Worm (Caenorhabditis elegans): Measurements from ENCODE around the gene dach-1.

Gene dach-1

DNA sequence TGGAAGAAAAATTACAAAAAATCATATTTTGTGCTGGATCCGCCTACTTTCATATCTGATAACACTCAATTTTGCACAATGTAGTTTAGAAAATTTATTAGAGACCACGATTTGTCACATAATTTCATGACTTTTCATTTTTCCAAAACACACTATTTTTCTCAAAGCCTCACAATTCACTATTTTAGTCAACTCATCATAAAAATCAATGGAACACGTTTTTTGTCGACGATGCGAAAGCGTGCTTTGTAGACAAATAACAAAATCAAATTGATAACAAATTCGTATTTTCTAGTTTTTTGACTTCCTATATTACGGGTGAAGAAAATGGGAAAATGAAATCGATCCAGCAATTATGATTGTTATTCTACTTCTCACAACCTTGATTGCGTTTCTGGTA, 8.0 kb upstream of the dach-1 start, which contains the start of gene cyp-35B2:
cyp-35B2 (plus strand) TSS at position 301 of the 400 bp plus-strand sequence.
- TF ChIP-seq sea-1 (GFP tag; conservative IDR thresholded peaks at IDR 0.05) (no peak), ceh-36 (tag; optimal IDR thresholded peaks at IDR 0.05) (no peak), ama-1 (optimal IDR thresholded peaks at IDR 0.05) (no peak)

- TF ChIP-seq tbx-11 (GFP tag; IDR thresholded peaks at IDR 0.05): no peak
- no peak for TF ChIP-seq scrt-1 (GFP tag; IDR thresholded peaks at IDR 0.05)
- TF ChIP-seq ets-7 (tag; optimal IDR thresholded peaks at IDR 0.05): no peak
- TF ChIP-seq tbx-37 (GFP tag; conservative IDR thresholded peaks at IDR 0.05): no peak
- no peak for TF ChIP-seq hmbx-1 (tag; optimal IDR thresholded peaks at IDR 0.05)
- TF ChIP-seq ama-1 (optimal IDR thresholded peaks at IDR 0.05): no peak
- no peak for TF ChIP-seq pes-1 (GFP tag; IDR thresholded peaks at IDR 0.05)
- TF ChIP-seq ceh-13 (GFP tag; optimal IDR thresholded peaks at IDR 0.05): no peak
- no peak for TF ChIP-seq hmg-4 (GFP tag; optimal IDR thresholded peaks at IDR 0.05)
- TF ChIP-seq aly-1 (tag; optimal IDR thresholded peaks at IDR 0.05): no peak
- TF ChIP-seq sea-1 (GFP tag; conservative IDR thresholded peaks at IDR 0.05): no peak
- TF ChIP-seq hnd-1 (tag; optimal IDR thresholded peaks at IDR 0.05): no peak
- TF ChIP-seq F13C5.2 (tag; optimal IDR thresholded peaks at IDR 0.05): no peak
- no peak for TF ChIP-seq B0310.2 (tag; optimal IDR thresholded peaks at IDR 0.05)
- TF ChIP-seq ceh-36 (tag; optimal IDR thresholded peaks at IDR 0.05): no peak
Observed at ce11 chrV:3943364-3943763, 6.5 kb upstream of the dach-1 start.

DNA sequence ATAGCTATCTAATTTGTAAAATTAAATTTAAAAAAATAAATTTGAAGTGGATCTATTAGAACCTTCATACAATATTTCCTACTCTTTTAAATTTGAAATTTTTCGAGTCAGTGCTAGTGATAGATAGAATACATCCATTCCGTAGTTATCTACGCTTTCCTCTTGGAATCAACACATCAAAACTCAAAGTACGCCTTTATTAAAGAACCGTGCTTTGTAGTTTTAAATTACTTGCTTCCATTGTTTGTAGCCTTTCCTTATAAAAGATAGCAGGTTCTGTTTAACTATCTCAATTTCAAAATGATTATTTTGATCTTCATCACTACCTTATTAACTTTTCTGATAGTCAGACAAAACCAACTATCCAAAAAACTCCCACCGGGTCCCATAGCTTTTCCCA, 4.8 kb upstream of the dach-1 start, which contains the start of gene cyp-35B3:
cyp-35B3 (plus strand) TSS at position 301 of the 400 bp plus-strand sequence.
- no peak for TF ChIP-seq hmg-4 (GFP tag; optimal IDR thresholded peaks at IDR 0.05)
- no peak for TF ChIP-seq sea-1 (GFP tag; conservative IDR thresholded peaks at IDR 0.05)
- TF ChIP-seq ets-7 (tag; optimal IDR thresholded peaks at IDR 0.05): no peak

DNA sequence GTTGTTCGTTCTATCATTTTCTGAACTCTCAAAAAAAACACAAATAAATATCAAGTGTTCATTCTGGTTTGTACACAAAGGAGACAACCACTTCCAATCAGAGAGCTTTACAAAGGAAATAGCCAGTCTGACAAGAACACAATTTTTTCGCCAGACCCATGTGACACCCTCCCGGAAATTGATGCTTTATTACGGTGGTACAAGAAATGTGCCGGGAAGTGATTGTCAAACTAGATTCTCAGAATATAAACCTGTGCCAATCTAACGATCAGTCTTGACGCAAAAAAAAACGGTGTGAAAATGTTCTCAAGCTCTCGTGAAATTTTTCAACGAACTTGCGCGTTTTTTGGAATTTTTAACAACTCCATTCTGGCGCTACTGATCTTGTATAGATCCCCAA, 3.9 kb downstream of the dach-1 start, which contains the start of gene str-247:
str-247 (plus strand) TSS at position 301 of the 400 bp plus-strand sequence.
- TF ChIP-seq ets-7 (tag; optimal IDR thresholded peaks at IDR 0.05) (no peak), hmg-4 (GFP tag; optimal IDR thresholded peaks at IDR 0.05) (no peak), pes-1 (GFP tag; IDR thresholded peaks at IDR 0.05) (no peak), tra-4 (tag; optimal IDR thresholded peaks at IDR 0.05) (no peak), aly-1 (tag; optimal IDR thresholded peaks at IDR 0.05) (no peak), ama-1 (optimal IDR thresholded peaks at IDR 0.05) (no peak), ceh-13 (GFP tag; optimal IDR thresholded peaks at IDR 0.05) (no peak), hmbx-1 (tag; optimal IDR thresholded peaks at IDR 0.05) (no peak), hnd-1 (tag; optimal IDR thresholded peaks at IDR 0.05) (no peak)

ce11 chrV:3957608-3958007, 7.8 kb downstream of the dach-1 start, which contains the start of gene cyp-34A5:
Gene cyp-34A5 (minus strand): TSS chrV:3957708.
- TF ChIP-seq B0310.2 (tag; optimal IDR thresholded peaks at IDR 0.05) (no peak), scrt-1 (GFP tag; IDR thresholded peaks at IDR 0.05) (no peak), tbx-37 (GFP tag; conservative IDR thresholded peaks at IDR 0.05) (no peak), ceh-13 (GFP tag; optimal IDR thresholded peaks at IDR 0.05) (no peak), tbx-11 (GFP tag; IDR thresholded peaks at IDR 0.05) (no peak), ama-1 (optimal IDR thresholded peaks at IDR 0.05) (no peak), ceh-36 (tag; optimal IDR thresholded peaks at IDR 0.05) (no peak), F13C5.2 (tag; optimal IDR thresholded peaks at IDR 0.05) (no peak), tra-4 (tag; optimal IDR thresholded peaks at IDR 0.05) (no peak), aly-1 (tag; optimal IDR thresholded peaks at IDR 0.05) (no peak), hmbx-1 (tag; optimal IDR thresholded peaks at IDR 0.05) (no peak)

DNA sequence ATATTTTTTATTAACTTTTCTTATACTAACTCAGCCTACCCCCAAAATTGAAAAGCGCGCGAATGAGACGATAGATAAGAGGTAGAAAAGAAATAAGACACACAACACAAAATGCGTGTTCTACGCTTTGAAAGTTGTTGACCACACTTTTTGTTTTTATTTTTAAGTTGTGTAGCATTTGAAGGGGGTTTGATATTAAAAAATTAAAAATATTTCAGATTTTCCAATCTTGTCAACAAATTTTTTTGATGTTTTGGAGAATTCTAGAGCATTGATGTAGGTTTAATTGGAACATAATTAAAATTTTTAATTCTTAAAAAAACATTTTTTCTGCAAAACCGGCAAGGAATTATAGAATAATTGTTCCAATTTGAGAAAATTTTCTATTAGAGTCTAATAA, 11.4 kb downstream of the dach-1 start, which contains the start of gene cyp-34A6:
cyp-34A6 (minus strand) TSS at position 101 of the 400 bp plus-strand sequence.
- TF ChIP-seq tbx-11 (GFP tag; IDR thresholded peaks at IDR 0.05) (no peak), scrt-1 (GFP tag; IDR thresholded peaks at IDR 0.05) (no peak), sea-1 (GFP tag; conservative IDR thresholded peaks at IDR 0.05) (no peak), F13C5.2 (tag; optimal IDR thresholded peaks at IDR 0.05) (no peak), tbx-37 (GFP tag; conservative IDR thresholded peaks at IDR 0.05) (no peak), ama-1 (optimal IDR thresholded peaks at IDR 0.05) (no peak), pes-1 (GFP tag; IDR thresholded peaks at IDR 0.05) (no peak), B0310.2 (tag; optimal IDR thresholded peaks at IDR 0.05) (no peak), ceh-13 (GFP tag; optimal IDR thresholded peaks at IDR 0.05) (no peak), hmg-4 (GFP tag; optimal IDR thresholded peaks at IDR 0.05) (no peak), hmbx-1 (tag; optimal IDR thresholded peaks at IDR 0.05) (no peak), ets-7 (tag; optimal IDR thresholded peaks at IDR 0.05) (no peak), ceh-36 (tag; optimal IDR thresholded peaks at IDR 0.05) (no peak)

ce11 chrV:3963715-3964114, 13.9 kb downstream of the dach-1 start, which contains the start of gene cyp-34A7:
Gene cyp-34A7 (minus strand): TSS chrV:3963815.
- TF ChIP-seq tbx-37 (GFP tag; conservative IDR thresholded peaks at IDR 0.05): no peak
- TF ChIP-seq ceh-13 (GFP tag; optimal IDR thresholded peaks at IDR 0.05): no peak
- TF ChIP-seq aly-1 (tag; optimal IDR thresholded peaks at IDR 0.05): no peak
- TF ChIP-seq hnd-1 (tag; optimal IDR thresholded peaks at IDR 0.05): no peak
- TF ChIP-seq scrt-1 (GFP tag; IDR thresholded peaks at IDR 0.05): no peak
- no peak for TF ChIP-seq sea-1 (GFP tag; conservative IDR thresholded peaks at IDR 0.05)
- no peak for TF ChIP-seq hmbx-1 (tag; optimal IDR thresholded peaks at IDR 0.05)
- no peak for TF ChIP-seq tbx-11 (GFP tag; IDR thresholded peaks at IDR 0.05)
- TF ChIP-seq flt-1 (GFP tag; IDR thresholded peaks at IDR 0.05): no peak
- TF ChIP-seq B0310.2 (tag; optimal IDR thresholded peaks at IDR 0.05): no peak
- no peak for TF ChIP-seq ceh-36 (tag; optimal IDR thresholded peaks at IDR 0.05)
- no peak for TF ChIP-seq ama-1 (optimal IDR thresholded peaks at IDR 0.05)
- TF ChIP-seq F13C5.2 (tag; optimal IDR thresholded peaks at IDR 0.05): no peak
- no peak for TF ChIP-seq pes-1 (GFP tag; IDR thresholded peaks at IDR 0.05)
- TF ChIP-seq tra-4 (tag; optimal IDR thresholded peaks at IDR 0.05): no peak
- no peak for TF ChIP-seq ets-7 (tag; optimal IDR thresholded peaks at IDR 0.05)

- TF ChIP-seq hmg-4 (GFP tag; optimal IDR thresholded peaks at IDR 0.05) (no peak), flt-1 (GFP tag; IDR thresholded peaks at IDR 0.05) (no peak), F13C5.2 (tag; optimal IDR thresholded peaks at IDR 0.05) (no peak), scrt-1 (GFP tag; IDR thresholded peaks at IDR 0.05) (no peak)
Observed at ce11 chrV:3967762-3968161, 17.9 kb downstream of the dach-1 start, which contains the start of gene cyp-34A8. Gene cyp-34A8 (minus strand): TSS chrV:3967823.
